Fruit fly (Drosophila melanogaster): ENCODE measurements around the gene CG15196.

The CG15196 gene

DNA sequence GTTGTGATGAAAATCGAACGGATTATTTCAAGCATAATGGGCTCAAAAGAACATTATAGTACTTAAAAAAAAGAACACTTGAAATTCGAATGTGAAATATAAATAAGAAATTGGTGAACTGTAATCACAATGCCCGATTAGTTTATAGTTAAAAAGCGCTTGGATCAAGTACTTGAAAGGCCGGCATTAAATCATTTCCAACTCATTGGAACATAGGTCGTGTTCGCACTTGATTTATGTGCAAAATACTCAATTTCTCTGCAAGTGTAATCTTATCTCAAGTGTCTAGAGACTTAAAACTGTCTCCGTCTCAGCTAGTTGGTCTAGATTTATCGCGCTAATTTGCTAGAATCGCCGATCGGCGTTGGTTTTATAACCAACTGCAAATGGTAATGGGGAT lies 14.8 kb downstream of the CG15196 start:
- no peak for TF ChIP-seq ey (GFP tag; optimal IDR thresholded peaks at IDR 0.05)
- TF ChIP-seq tai (GFP tag; optimal IDR thresholded peaks at IDR 0.05): no peak
- no peak for TF ChIP-seq psq (GFP tag; optimal IDR thresholded peaks at IDR 0.05)
- no peak for TF ChIP-seq N (GFP tag; optimal IDR thresholded peaks at IDR 0.05)
- TF ChIP-seq rgr (GFP tag; optimal IDR thresholded peaks at IDR 0.05): no peak
- no peak for TF ChIP-seq jim (GFP tag; optimal IDR thresholded peaks at IDR 0.05)
- TF ChIP-seq Hnf4 (GFP tag; optimal IDR thresholded peaks at IDR 0.05): no peak
- TF ChIP-seq OdsH (GFP tag; optimal IDR thresholded peaks at IDR 0.05): no peak
- no peak for TF ChIP-seq Vsx2 (GFP tag; optimal IDR thresholded peaks at IDR 0.05; ENCODE audit: partially characterized antibody)
- no peak for TF ChIP-seq lola (GFP tag; optimal IDR thresholded peaks at IDR 0.05)
- TF ChIP-seq woc (GFP tag; optimal IDR thresholded peaks at IDR 0.05): no peak
- TF ChIP-seq Hr83 (GFP tag; optimal IDR thresholded peaks at IDR 0.05; ENCODE audit: poor library complexity, severe bottlenecking): no peak
- TF ChIP-seq Mio (GFP tag; optimal IDR thresholded peaks at IDR 0.05): no peak
- no peak for TF ChIP-seq Rel (GFP tag; optimal IDR thresholded peaks at IDR 0.05)
- TF ChIP-seq Rel (tag; optimal IDR thresholded peaks at IDR 0.05): no peak
- TF ChIP-seq Dif (GFP tag; optimal IDR thresholded peaks at IDR 0.05; ENCODE audit: partially characterized antibody): no peak
- no peak for TF ChIP-seq HLH106 (tag; optimal IDR thresholded peaks at IDR 0.05)
- no peak for TF ChIP-seq sage (GFP tag; optimal IDR thresholded peaks at IDR 0.05)
- no peak for TF ChIP-seq pan (optimal IDR thresholded peaks at IDR 0.05)

DNA sequence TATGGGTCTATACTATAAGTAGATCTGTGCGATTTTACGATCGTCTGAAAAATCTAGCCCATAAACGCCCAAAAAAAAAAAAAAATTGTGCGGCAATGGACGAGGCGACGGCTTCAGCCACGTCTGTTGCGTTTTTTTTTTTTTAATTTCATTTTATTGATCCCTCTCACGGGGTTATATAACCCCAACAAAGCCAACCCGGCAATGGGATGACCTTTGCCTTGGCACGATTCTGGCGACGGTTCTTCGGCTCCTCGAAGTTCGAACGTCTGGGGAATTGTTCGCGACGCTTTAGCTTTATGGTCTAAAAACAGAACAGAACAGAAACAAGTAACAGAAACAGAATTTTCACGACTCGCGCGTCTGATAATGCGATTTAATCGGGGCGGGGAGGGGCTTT lies 15.7 kb downstream of the CG15196 start:
- TF ChIP-seq rgr (GFP tag; optimal IDR thresholded peaks at IDR 0.05) (no peak), h (GFP tag; optimal IDR thresholded peaks at IDR 0.05) (peak; percentile 0)

DNA sequence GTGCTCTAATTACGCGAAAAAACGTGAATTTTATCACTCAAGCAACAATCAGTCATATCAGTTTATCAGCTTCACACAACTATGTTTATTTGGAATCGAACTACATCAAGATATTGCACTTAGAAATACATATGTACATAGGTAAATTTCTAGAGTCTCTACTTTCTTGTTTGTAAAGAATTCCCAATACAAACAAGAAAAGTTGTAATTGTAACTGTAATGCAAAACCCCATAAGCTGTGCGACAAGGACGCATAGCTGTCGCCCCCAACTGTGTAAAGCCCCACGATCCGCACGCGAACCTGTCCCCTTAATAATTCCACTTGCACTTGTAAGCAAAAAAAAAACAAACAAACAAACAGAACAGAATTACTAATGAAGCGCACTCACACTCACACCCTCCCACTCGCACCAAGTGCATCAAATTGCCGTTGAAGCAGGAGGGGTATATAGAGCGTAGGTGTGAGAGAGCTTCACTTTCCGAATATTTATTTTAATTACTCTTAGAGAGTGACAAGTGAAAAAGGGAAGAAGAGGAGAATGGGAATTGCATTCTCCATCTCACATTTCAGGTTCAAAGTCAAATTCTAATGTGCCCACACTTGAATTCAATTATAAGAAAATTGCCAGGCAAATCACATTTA lies 16.3 kb downstream of the CG15196 start:
- no peak for TF ChIP-seq rgr (GFP tag; optimal IDR thresholded peaks at IDR 0.05)
- no peak for TF ChIP-seq Dif (GFP tag; optimal IDR thresholded peaks at IDR 0.05; ENCODE audit: partially characterized antibody)
- TF ChIP-seq Vsx2 (GFP tag; optimal IDR thresholded peaks at IDR 0.05; ENCODE audit: partially characterized antibody): no peak
- TF ChIP-seq Rel (GFP tag; optimal IDR thresholded peaks at IDR 0.05): no peak
- peak; percentile 45 for TF ChIP-seq Rel (tag; optimal IDR thresholded peaks at IDR 0.05)
- TF ChIP-seq jim (GFP tag; optimal IDR thresholded peaks at IDR 0.05): peak; percentile 4
- TF ChIP-seq Myc (optimal IDR thresholded peaks at IDR 0.05): no peak
- TF ChIP-seq brk (GFP tag; optimal IDR thresholded peaks at IDR 0.05): no peak
- TF ChIP-seq Sp1 (GFP tag; optimal IDR thresholded peaks at IDR 0.05): no peak
- no peak for TF ChIP-seq Mio (GFP tag; optimal IDR thresholded peaks at IDR 0.05)
- no peak for TF ChIP-seq CG9705 (GFP tag; optimal IDR thresholded peaks at IDR 0.05)
- TF ChIP-seq CrebA (GFP tag; optimal IDR thresholded peaks at IDR 0.05; ENCODE audit: borderline replicate concordance): no peak
- TF ChIP-seq psq (GFP tag; optimal IDR thresholded peaks at IDR 0.05): no peak

DNA sequence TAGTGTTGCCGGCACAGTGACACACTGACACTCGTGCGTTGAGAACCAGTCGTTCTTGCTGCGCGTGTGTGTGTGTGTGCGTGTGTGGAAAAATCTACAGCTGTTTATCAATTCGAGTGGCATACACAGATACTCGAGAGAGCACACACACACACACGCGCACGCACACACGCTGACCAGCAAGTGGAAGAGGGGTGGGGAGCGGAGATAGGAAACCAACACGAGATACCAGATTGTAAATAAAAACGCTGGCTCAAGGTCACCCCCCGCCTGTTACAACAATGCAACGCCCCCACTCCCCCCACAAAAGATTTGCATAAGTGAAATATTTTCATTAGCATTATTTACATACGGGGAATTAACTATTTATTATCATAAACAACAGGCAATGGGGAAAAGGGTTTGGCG lies 17.5 kb downstream of the CG15196 start:
- no peak for TF ChIP-seq tai (GFP tag; optimal IDR thresholded peaks at IDR 0.05)
- peak in 1 of 2 experiments; percentile 25 for TF ChIP-seq foxo (GFP tag; optimal IDR thresholded peaks at IDR 0.05)
- TF ChIP-seq Hnf4 (GFP tag; optimal IDR thresholded peaks at IDR 0.05): no peak
- TF ChIP-seq Hr83 (GFP tag; optimal IDR thresholded peaks at IDR 0.05; ENCODE audit: poor library complexity, severe bottlenecking): peak; percentile 19
- peak; percentile 22 for TF ChIP-seq OdsH (GFP tag; optimal IDR thresholded peaks at IDR 0.05)
- TF ChIP-seq brk (GFP tag; optimal IDR thresholded peaks at IDR 0.05): no peak
- peak; percentile 28 for TF ChIP-seq rgr (GFP tag; optimal IDR thresholded peaks at IDR 0.05)
- peak; percentile 25 for TF ChIP-seq br (GFP tag; optimal IDR thresholded peaks at IDR 0.05)
- TF ChIP-seq fru (GFP tag; optimal IDR thresholded peaks at IDR 0.05): peak; percentile 58
- no peak for TF ChIP-seq Rel (GFP tag; optimal IDR thresholded peaks at IDR 0.05)
- peak; percentile 56 for TF ChIP-seq Rel (tag; optimal IDR thresholded peaks at IDR 0.05)
- no peak for TF ChIP-seq CG9705 (GFP tag; optimal IDR thresholded peaks at IDR 0.05)
- no peak for TF ChIP-seq dl (GFP tag; optimal IDR thresholded peaks at IDR 0.05; ENCODE audit: insufficient read depth in 1 of 2, partially characterized antibody in 2 of 2)
- no peak for TF ChIP-seq Hr78 (GFP tag; optimal IDR thresholded peaks at IDR 0.05)
- TF ChIP-seq h (GFP tag; optimal IDR thresholded peaks at IDR 0.05): peak; percentile 59
- no peak for TF ChIP-seq HLH106 (tag; optimal IDR thresholded peaks at IDR 0.05)
- TF ChIP-seq sv (GFP tag; optimal IDR thresholded peaks at IDR 0.05): no peak
- no peak for TF ChIP-seq sage (GFP tag; optimal IDR thresholded peaks at IDR 0.05)
- TF ChIP-seq Sp1 (GFP tag; optimal IDR thresholded peaks at IDR 0.05): peak; percentile 42
- TF ChIP-seq dmrt93B (GFP tag; optimal IDR thresholded peaks at IDR 0.05): no peak
- no peak for TF ChIP-seq lola (GFP tag; optimal IDR thresholded peaks at IDR 0.05)
- TF ChIP-seq pan (optimal IDR thresholded peaks at IDR 0.05): no peak

All from whole organism, wandering third instar larva.